Fruit fly (Drosophila melanogaster): Measurements from ENCODE around the gene Vps16A.

The Vps16A gene

DNA sequence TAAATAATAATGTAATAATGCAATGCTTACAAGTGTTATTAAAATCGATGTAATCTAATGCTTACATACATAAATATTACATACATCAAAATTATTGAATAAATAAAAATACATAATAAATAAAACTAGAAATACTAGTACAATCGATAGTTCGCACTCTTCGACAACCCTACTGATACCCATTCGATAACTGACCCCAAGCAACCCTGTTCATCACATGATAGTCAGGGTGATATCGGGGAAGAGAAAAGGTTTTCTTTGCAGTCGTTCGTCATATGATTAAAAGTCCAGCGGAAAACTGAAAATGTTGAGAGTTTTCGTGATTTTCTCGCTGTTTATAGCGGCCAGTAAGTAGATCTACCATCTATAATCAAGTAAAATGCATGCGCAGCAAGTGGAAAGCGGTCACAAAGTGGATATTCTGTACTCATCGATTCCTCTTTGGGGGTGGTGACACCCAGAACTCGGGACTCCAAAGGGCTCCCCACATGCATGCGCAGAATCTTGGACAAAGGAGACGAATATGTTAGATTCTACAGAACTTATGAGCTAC lies 6.3 kb upstream of the Vps16A start, which contains the start of gene ATP6AP2 (continued):
- TF ChIP-seq Rel (GFP tag; optimal IDR thresholded peaks at IDR 0.05) (no peak), Rel (tag; optimal IDR thresholded peaks at IDR 0.05) (peak; percentile 61), tai (GFP tag; optimal IDR thresholded peaks at IDR 0.05) (no peak), usp (GFP tag; optimal IDR thresholded peaks at IDR 0.05) (no peak)

DNA sequence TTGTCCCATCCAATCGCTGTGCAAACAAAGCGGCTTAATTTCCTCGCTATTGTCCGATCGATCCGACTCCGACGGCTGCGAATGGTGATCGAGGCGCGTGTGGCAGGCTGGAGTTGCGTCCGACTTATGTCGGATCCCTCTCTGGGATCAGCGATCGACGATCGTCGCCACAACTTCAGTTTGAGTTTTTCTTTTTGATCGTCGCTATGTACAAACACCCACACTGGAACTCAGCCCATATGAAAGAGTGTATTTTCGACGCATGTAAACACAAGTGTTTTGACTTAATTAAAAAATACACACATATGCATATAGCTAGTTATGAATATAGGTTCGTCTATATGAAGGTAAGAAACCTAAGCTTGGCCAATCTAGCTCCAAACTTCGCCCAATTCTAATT lies 2.8 kb upstream of the Vps16A start, which contains the start of gene sage:
Gene sage (minus strand): TSS at position 101 of the 400 bp plus-strand sequence.
- TF ChIP-seq dmrt93B (GFP tag; optimal IDR thresholded peaks at IDR 0.05), result no peak
- no peak for TF ChIP-seq Hnf4 (GFP tag; optimal IDR thresholded peaks at IDR 0.05)
- no peak for TF ChIP-seq Vsx2 (GFP tag; optimal IDR thresholded peaks at IDR 0.05; ENCODE audit: partially characterized antibody)
- TF ChIP-seq jim (GFP tag; optimal IDR thresholded peaks at IDR 0.05), result no peak

DNA sequence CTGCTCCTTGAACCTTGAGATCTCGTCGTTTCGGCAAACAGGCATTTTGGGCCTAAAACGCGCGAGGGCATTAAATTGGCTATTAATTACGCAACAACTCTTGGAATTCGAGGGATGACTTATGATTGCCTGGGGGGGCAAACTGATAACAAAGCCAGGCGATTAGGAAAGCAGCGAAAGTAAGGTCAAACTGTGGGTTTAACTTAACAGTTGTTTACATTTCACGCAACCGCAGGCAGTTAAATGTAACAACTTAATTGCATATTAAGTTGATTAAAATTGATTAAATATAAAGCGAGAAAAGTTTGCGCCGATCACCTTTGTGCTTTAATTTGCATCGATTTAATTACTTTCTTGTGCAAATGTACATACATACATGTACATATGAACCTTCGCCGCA lies 20.9 kb downstream of the Vps16A start:
- TF ChIP-seq CG32264 (GFP tag; optimal IDR thresholded peaks at IDR 0.05), result no peak
- no peak for TF ChIP-seq Vsx2 (GFP tag; optimal IDR thresholded peaks at IDR 0.05; ENCODE audit: partially characterized antibody)
- TF ChIP-seq Abd-B (GFP tag; optimal IDR thresholded peaks at IDR 0.05), result no peak
- no peak for TF ChIP-seq ey (GFP tag; optimal IDR thresholded peaks at IDR 0.05)
- no peak for TF ChIP-seq rgr (GFP tag; optimal IDR thresholded peaks at IDR 0.05)
- no peak for TF ChIP-seq Hr78 (GFP tag; optimal IDR thresholded peaks at IDR 0.05)
- no peak for TF ChIP-seq Dfd (GFP tag; optimal IDR thresholded peaks at IDR 0.05)

DNA sequence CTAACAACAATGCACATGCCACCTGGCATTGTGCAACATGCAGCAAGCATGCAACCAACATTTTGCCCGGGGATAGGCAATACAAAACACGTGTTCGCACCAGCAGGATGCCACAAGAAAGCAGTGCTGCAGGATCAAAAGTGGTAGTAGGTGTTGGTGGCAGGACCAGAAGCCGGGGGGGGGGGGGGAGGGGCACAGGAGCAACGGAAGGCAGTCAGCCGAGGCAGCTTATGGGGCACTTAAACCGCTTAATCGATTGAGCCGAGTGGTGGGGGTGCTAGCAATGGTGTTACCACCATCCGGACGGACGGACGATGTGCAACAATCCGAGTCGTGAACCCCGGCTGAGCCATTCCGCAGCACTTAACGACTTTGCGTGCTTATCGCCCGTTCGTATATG lies 30.3 kb downstream of the Vps16A start:
- TF ChIP-seq Mio (GFP tag; optimal IDR thresholded peaks at IDR 0.05) (no peak), Dfd (GFP tag; optimal IDR thresholded peaks at IDR 0.05) (peak; percentile 86)

Data from whole organism, wandering third instar larva.